Worm (Caenorhabditis elegans): ENCODE measurements around the gene F45D3.1.

DNA sequence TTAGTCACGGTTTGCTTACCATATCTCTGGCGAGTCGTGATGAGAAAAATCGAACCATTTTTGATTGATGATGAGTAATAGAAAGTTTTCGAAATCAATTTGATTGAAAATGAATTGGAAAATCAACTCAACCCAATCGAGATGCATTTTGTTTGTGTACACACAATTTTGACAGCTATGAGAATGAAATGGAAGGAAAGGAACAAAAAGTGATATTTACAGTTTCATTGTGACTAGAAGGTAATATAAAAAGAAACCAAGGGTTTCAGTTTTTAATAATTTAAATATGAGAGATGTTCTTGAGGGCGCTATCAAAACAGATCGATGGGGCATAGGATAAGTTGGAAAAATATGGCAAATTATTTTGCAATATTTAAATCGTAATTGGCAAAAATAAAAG lies 9.7 kb upstream of the F45D3.1 start, which contains the start of gene cal-1:
- no peak for TF ChIP-seq ztf-26 (tag; optimal IDR thresholded peaks at IDR 0.05)
- TF ChIP-seq ztf-18 (tag; optimal IDR thresholded peaks at IDR 0.05) = no peak
- TF ChIP-seq F55B11.4 (tag; optimal IDR thresholded peaks at IDR 0.05; ENCODE audit: borderline replicate concordance, insufficient read depth) = no peak
- TF ChIP-seq attf-3 (GFP tag; conservative IDR thresholded peaks at IDR 0.05) = no peak
- TF ChIP-seq F10E7.11 (tag; optimal IDR thresholded peaks at IDR 0.05) = no peak
- no peak for TF ChIP-seq B0019.2 (GFP tag; conservative IDR thresholded peaks at IDR 0.05)
- no peak for TF ChIP-seq ceh-91 (GFP tag; IDR thresholded peaks at IDR 0.05)
- no peak for TF ChIP-seq sea-2 (GFP tag; IDR thresholded peaks at IDR 0.05)
- no peak for TF ChIP-seq mel-28 (tag; optimal IDR thresholded peaks at IDR 0.05; ENCODE audit: borderline replicate concordance)
- no peak for TF ChIP-seq fkh-3 (tag; optimal IDR thresholded peaks at IDR 0.05)
- TF ChIP-seq bed-1 (GFP tag; IDR thresholded peaks at IDR 0.05) = no peak

Data from whole organism, young adult.